Worm (Caenorhabditis elegans): ENCODE measurements around the gene rle-1.

rle-1 gene

DNA sequence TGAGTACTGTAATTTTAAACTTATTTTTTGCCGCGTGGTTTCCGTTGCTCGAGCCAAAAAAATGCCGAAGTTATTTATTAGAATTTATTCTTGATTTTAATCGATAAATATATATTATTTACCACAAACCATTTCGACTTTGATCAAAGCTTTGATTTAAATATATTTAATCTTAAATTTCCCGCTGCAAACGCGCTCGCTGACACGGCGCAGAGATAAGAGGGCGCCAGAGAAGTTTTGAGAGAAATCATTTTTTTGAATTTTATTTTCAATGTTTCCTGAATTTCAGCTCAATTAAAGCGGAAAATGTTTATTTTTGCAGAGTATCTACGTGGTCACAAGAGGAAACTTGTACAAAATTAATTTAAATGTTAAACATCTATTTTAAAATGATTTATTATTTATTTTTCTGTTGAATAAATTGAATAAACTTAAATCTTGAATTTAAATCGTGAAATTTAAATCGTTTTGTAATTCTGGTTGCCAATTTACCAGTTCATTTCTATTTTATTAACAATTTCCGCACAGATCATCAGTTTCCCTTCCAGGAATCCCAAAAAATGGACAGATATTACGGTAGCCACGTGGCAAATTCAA lies 40.1 kb upstream of the rle-1 start, which contains the start of gene com-1 (continued):
- no peak for TF ChIP-seq nfyb-1 (GFP tag; IDR thresholded peaks at IDR 0.05)
- peak; percentile 11 for TF ChIP-seq efl-1 (GFP tag; optimal IDR thresholded peaks at IDR 0.05)

DNA sequence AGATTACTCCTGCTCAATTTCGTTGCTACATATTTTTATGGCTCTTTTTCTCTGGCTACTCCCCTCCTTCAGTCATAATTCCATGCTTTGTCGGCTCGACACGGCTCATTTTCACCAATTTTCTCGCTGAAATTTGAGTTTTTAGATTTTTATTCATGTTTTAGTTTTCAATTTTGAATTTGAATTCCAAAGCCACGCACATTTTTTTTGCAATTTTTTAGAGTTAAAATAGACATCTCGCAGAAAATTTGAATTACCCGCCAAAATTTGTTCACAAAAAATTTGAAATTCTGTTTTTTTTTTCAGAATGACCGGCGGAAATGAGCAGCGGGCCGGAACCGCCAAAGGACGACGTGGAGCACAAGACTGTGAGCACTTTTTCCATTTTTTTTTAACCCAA lies 33.7 kb upstream of the rle-1 start, which contains the start of gene unc-119:
unc-119 (plus strand) TSS at position 301 of the 400 bp plus-strand sequence.
- TF ChIP-seq ztf-3 (GFP tag; optimal IDR thresholded peaks at IDR 0.05) (no peak), bed-1 (GFP tag; IDR thresholded peaks at IDR 0.05) (no peak)

DNA sequence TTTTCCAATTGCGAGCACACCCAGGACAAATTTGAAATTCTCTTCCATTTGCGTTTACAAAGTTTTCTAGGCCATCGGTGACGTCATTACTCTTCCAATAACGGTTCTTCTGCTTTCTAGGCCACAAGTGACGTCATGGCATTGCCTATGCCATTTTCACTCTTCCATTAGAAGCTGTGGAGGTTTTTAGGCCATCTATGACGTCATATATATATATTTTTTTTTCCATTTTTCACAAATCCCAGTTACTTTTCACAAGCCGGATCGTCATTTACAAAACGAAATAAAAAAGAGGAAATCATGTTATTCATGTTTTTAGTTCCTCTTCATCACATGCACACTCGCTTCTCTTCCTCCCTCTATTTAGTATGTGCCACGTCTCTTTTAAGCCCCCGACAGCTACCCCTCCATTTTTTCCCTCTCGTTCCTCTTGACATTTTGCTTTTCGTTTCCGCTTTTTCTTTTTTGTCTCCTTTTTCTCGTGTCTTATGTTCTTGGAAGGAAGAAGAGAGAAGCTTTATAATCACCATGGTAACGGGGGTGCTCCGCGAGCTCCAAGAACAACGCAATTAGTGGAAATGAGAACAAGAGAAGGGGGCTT lies 32.9 kb upstream of the rle-1 start:
- TF ChIP-seq atf-7 (tag; optimal IDR thresholded peaks at IDR 0.05) (peak; percentile 62), ceh-91 (GFP tag; IDR thresholded peaks at IDR 0.05) (no peak), K12H6.12 (tag; optimal IDR thresholded peaks at IDR 0.05) (peak; percentile 12)

DNA sequence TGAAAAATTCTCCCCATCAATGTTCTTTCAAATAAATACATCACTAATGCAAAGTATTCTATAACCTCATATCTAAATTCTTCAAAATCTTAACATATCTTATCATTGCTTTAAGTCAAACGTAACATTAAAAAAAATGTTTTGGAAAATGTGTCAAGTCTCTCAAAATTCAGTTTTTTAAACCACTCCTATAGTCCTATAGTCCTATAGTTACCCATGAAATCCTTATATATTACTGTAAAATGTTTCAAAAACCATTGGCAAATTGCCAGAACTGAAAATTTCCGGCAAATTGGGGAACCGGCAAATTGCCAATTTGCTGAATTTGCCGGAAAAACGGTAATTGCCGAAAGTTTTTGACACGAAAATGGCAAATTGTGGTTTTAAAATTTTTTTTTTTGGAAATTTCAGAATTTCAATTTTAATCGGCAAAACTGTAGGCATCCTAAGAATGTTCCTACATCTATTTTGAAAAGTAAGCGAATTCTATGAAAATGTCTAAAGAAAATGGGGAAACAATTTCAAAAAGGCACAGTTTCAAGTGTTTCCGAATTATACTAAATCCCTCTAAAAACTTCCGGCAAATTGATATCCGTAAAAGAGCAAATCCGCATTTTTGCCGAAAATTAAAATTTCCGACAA lies 31.6 kb upstream of the rle-1 start:
- TF ChIP-seq efl-1 (GFP tag; optimal IDR thresholded peaks at IDR 0.05) (peak; percentile 54), ama-1 (optimal IDR thresholded peaks at IDR 0.05) (no peak), ama-1 (GFP tag; optimal IDR thresholded peaks at IDR 0.05) (no peak), lir-1 (GFP tag; conservative IDR thresholded peaks at IDR 0.05) (no peak), hmg-20 (GFP tag; IDR thresholded peaks at IDR 0.05) (no peak), nhr-120 (GFP tag; IDR thresholded peaks at IDR 0.05) (no peak), nfya-2 (GFP tag; IDR thresholded peaks at IDR 0.05) (no peak), Y67H2A.10 (GFP tag; conservative IDR thresholded peaks at IDR 0.05) (no peak), him-1 (tag; optimal IDR thresholded peaks at IDR 0.05) (no peak), lsy-27 (tag; optimal IDR thresholded peaks at IDR 0.05; ENCODE audit: borderline replicate concordance, insufficient read depth) (no peak), bed-1 (GFP tag; IDR thresholded peaks at IDR 0.05) (no peak), egrh-3 (GFP tag; IDR thresholded peaks at IDR 0.05) (no peak), unc-130 (GFP tag; optimal IDR thresholded peaks at IDR 0.05) (no peak), dpl-1 (GFP tag; optimal IDR thresholded peaks at IDR 0.05) (peak; percentile 79), lsl-1 (GFP tag; optimal IDR thresholded peaks at IDR 0.05) (no peak), hsf-1 (GFP tag; IDR thresholded peaks at IDR 0.05) (no peak), attf-5 (GFP tag; optimal IDR thresholded peaks at IDR 0.05) (no peak), unc-62 (GFP tag; optimal IDR thresholded peaks at IDR 0.05) (no peak), ztf-26 (tag; optimal IDR thresholded peaks at IDR 0.05) (no peak), sdz-38 (tag; optimal IDR thresholded peaks at IDR 0.05) (no peak), chd-7 (tag; optimal IDR thresholded peaks at IDR 0.05) (no peak), Y79H2A.3 (GFP tag; conservative IDR thresholded peaks at IDR 0.05) (no peak), snpc-3.4 (tag; optimal IDR thresholded peaks at IDR 0.05) (no peak), K11D2.4 (GFP tag; IDR thresholded peaks at IDR 0.05) (no peak), ceh-40 (GFP tag; IDR thresholded peaks at IDR 0.05) (no peak), hlh-26 (GFP tag; conservative IDR thresholded peaks at IDR 0.05) (no peak), C17E4.6 (GFP tag; IDR thresholded peaks at IDR 0.05) (no peak), lin-35 (GFP tag; optimal IDR thresholded peaks at IDR 0.05) (peak in 1 of 3 experiments; percentile 76)

Measured in whole organism, young adult.